Worm (Caenorhabditis elegans) whole organism, young adult: ENCODE results near the gene K06A9.3.

Experiments used
- B0336.3 ChIP-seq: fragments of 200-800 bp; sonication (Bioruptor generic); IDR thresholded peaks from 2 replicates; pipeline ENCODE4 v1.3.6; 2022; ENCODE audit warnings: missing genetic modification characterization, missing compliant biosample characterization
- C06A6.2 ChIP-seq: fragments of 200-800 bp; sonication (Bioruptor generic); conservative IDR thresholded peaks from 2 replicates; pipeline ENCODE4 v1.3.6; 2022; ENCODE audit warnings: missing genetic modification characterization, missing compliant biosample characterization
- C17E4.6 ChIP-seq: fragments of 200-800 bp; sonication (Bioruptor generic); IDR thresholded peaks from 2 replicates; pipeline ENCODE4 v1.3.6; 2022; ENCODE audit warnings: missing genetic modification reagents, missing genetic modification characterization, missing compliant biosample characterization
- F22D6.2 ChIP-seq: sonication (generic microtip); optimal IDR thresholded peaks from 2 replicates; lab custom pipeline; 2016; ENCODE audit warnings: mild to moderate bottlenecking, missing genetic modification characterization, missing compliant biosample characterization
- F23B12.7 ChIP-seq: sonication (generic microtip); optimal IDR thresholded peaks from 2 replicates; lab custom pipeline; 2017; ENCODE audit warnings: missing genetic modification characterization, mild to moderate bottlenecking, missing compliant biosample characterization, antibody characterized with exemption, moderate library complexity; ENCODE audit not compliant: insufficient read depth
- F33H1.4 ChIP-seq: fragments of 200-800 bp; sonication (Bioruptor generic); IDR thresholded peaks from 2 replicates; pipeline ENCODE4 v1.3.6; 2022; ENCODE audit warnings: missing genetic modification reagents, missing genetic modification characterization, missing compliant biosample characterization
- F49E8.2 ChIP-seq: sonication (generic microtip); optimal IDR thresholded peaks from 3 replicates; lab custom pipeline; 2017; ENCODE audit warnings: missing genetic modification characterization, mild to moderate bottlenecking, missing compliant biosample characterization, antibody characterized with exemption, moderate library complexity; ENCODE audit not compliant: insufficient read depth
- F52B5.7 ChIP-seq: sonication (generic microtip); optimal IDR thresholded peaks from 2 replicates; lab custom pipeline; 2016; ENCODE audit warnings: mild to moderate bottlenecking, missing genetic modification characterization, missing compliant biosample characterization
- K11D2.4 ChIP-seq: fragments of 200-800 bp; sonication (Bioruptor generic); IDR thresholded peaks from 2 replicates; pipeline ENCODE4 v1.3.6; 2022; ENCODE audit warnings: missing genetic modification reagents, missing genetic modification characterization, missing compliant biosample characterization
- Y53F4B.3 ChIP-seq: fragments of 200-800 bp; sonication (Bioruptor generic); IDR thresholded peaks from 2 replicates; pipeline ENCODE4 v1.3.6; 2022; ENCODE audit warnings: missing genetic modification reagents, missing genetic modification characterization, missing compliant biosample characterization
- Y56A3A.18 ChIP-seq: fragments of 200-800 bp; sonication (Bioruptor generic); IDR thresholded peaks from 2 replicates; pipeline ENCODE4 v1.3.6; 2022; ENCODE audit warnings: missing genetic modification reagents, missing genetic modification characterization, missing compliant biosample characterization
- Y79H2A.3 ChIP-seq: fragments of 200-800 bp; sonication (Bioruptor generic); conservative IDR thresholded peaks from 2 replicates; pipeline ENCODE4 v1.3.6; 2022; ENCODE audit warnings: missing genetic modification reagents, missing genetic modification characterization, missing compliant biosample characterization
- akir-1 ChIP-seq: fragments of 200-800 bp; sonication (Bioruptor generic); optimal IDR thresholded peaks from 2 replicates; lab custom pipeline; 2018; ENCODE audit warnings: mild to moderate bottlenecking, missing genetic modification characterization, moderate library complexity, missing compliant biosample characterization
- ama-1 ChIP-seq, 3 experiments: fragments of 150-350 bp in 1 of 3; sonication (generic microtip) in 2 of 3; optimal IDR thresholded peaks; 2 replicates each; lab custom pipeline; 2014 to 2018; ENCODE audit warnings: missing biosample characterization in 2 of 3, missing genetic modification characterization in 2 of 3, missing genetic modification reagents in 2 of 3
- aptf-3 ChIP-seq: fragments of 200-800 bp; sonication (Bioruptor generic); IDR thresholded peaks from 2 replicates; pipeline ENCODE4 v1.3.6; 2022; ENCODE audit warnings: missing genetic modification characterization, missing compliant biosample characterization
- athp-1 ChIP-seq: sonication (generic microtip); optimal IDR thresholded peaks from 2 replicates; lab custom pipeline; 2017; ENCODE audit warnings: mild to moderate bottlenecking, missing genetic modification characterization, missing compliant biosample characterization
- attf-6 ChIP-seq: fragments of 200-800 bp; sonication (Bioruptor generic); IDR thresholded peaks from 2 replicates; pipeline ENCODE4 v1.3.6; 2022; ENCODE audit warnings: missing genetic modification reagents, missing genetic modification characterization, missing compliant biosample characterization
- bed-1 ChIP-seq: fragments of 200-800 bp; sonication (Bioruptor generic); IDR thresholded peaks from 2 replicates; pipeline ENCODE4 v1.3.6; 2022; ENCODE audit warnings: missing genetic modification reagents, missing genetic modification characterization, missing compliant biosample characterization
- bed-2 ChIP-seq: fragments of 200-800 bp; sonication (Bioruptor generic); IDR thresholded peaks from 2 replicates; pipeline ENCODE4 v1.3.6; 2022; ENCODE audit warnings: missing genetic modification reagents, missing genetic modification characterization, missing compliant biosample characterization
- ceh-79 ChIP-seq: sonication (generic microtip); optimal IDR thresholded peaks from 2 replicates; lab custom pipeline; 2017; ENCODE audit warnings: mild to moderate bottlenecking, missing genetic modification characterization, missing compliant biosample characterization
- ceh-91 ChIP-seq: fragments of 200-800 bp; sonication (Bioruptor generic); IDR thresholded peaks from 2 replicates; pipeline ENCODE4 v1.3.6; 2022; ENCODE audit warnings: missing genetic modification reagents, missing genetic modification characterization, missing compliant biosample characterization
- dox-1 ChIP-seq: fragments of 200-800 bp; sonication (Bioruptor generic); IDR thresholded peaks from 2 replicates; pipeline ENCODE4 v1.3.6; 2022; ENCODE audit warnings: missing genetic modification reagents, missing genetic modification characterization, missing compliant biosample characterization
- dpl-1 ChIP-seq: fragments of 150-350 bp; optimal IDR thresholded peaks from 2 replicates; lab custom pipeline; 2014; ENCODE audit warnings: missing biosample characterization, missing genetic modification reagents, missing genetic modification characterization
- egrh-3 ChIP-seq: fragments of 200-800 bp; sonication (Bioruptor generic); IDR thresholded peaks from 2 replicates; pipeline ENCODE4 v1.3.6; 2022; ENCODE audit warnings: missing genetic modification reagents, missing genetic modification characterization, missing compliant biosample characterization
- ets-4 ChIP-seq: fragments of 200-800 bp; sonication (Bioruptor generic); optimal IDR thresholded peaks from 2 replicates; lab custom pipeline; 2018; ENCODE audit warnings: mild to moderate bottlenecking, missing genetic modification characterization, missing compliant biosample characterization
- gei-17 ChIP-seq: fragments of 200-800 bp; sonication (Bioruptor generic); optimal IDR thresholded peaks from 2 replicates; lab custom pipeline; 2018; ENCODE audit warnings: mild to moderate bottlenecking, missing genetic modification characterization, missing compliant biosample characterization
- hsf-1 ChIP-seq: fragments of 200-800 bp; sonication (Bioruptor generic); IDR thresholded peaks from 2 replicates; pipeline ENCODE4 v1.3.6; 2022; ENCODE audit warnings: missing genetic modification reagents, missing genetic modification characterization, missing compliant biosample characterization
- let-607 ChIP-seq, 2 experiments: fragments of 200-800 bp in 1 of 2; sonication (Bioruptor generic) in 1 of 2; sonication (generic microtip) in 1 of 2; optimal IDR thresholded peaks; 2 replicates each; lab custom pipeline; 2016 to 2018; ENCODE audit warnings: mild to moderate bottlenecking in 2 of 2, missing compliant biosample characterization in 2 of 2, missing genetic modification characterization in 2 of 2, moderate library complexity in 2 of 2, missing genotype in 1 of 2
- lin-26 ChIP-seq: fragments of 200-800 bp; sonication (Bioruptor generic); IDR thresholded peaks from 2 replicates; pipeline ENCODE4 v1.3.6; 2022; ENCODE audit warnings: missing genetic modification reagents, missing genetic modification characterization, missing compliant biosample characterization
- lin-54 ChIP-seq: fragments of 200-800 bp; sonication (Bioruptor generic); optimal IDR thresholded peaks from 2 replicates; lab custom pipeline; 2018; ENCODE audit warnings: mild to moderate bottlenecking, missing genetic modification characterization, missing compliant biosample characterization
- madf-10 ChIP-seq: sonication (generic microtip); optimal IDR thresholded peaks from 2 replicates; lab custom pipeline; 2016; ENCODE audit warnings: mild to moderate bottlenecking, missing genetic modification characterization, missing compliant biosample characterization
- madf-3 ChIP-seq: fragments of 200-800 bp; sonication (Bioruptor generic); IDR thresholded peaks from 2 replicates; pipeline ENCODE4 v1.3.6; 2022; ENCODE audit warnings: missing genetic modification reagents, missing genetic modification characterization, missing compliant biosample characterization
- mcd-1 ChIP-seq: fragments of 200-800 bp; sonication (Bioruptor generic); IDR thresholded peaks from 2 replicates; pipeline ENCODE4 v1.3.6; 2022; ENCODE audit warnings: missing genetic modification reagents, missing genetic modification characterization, missing compliant biosample characterization
- mxl-1 ChIP-seq: sonication (generic microtip); optimal IDR thresholded peaks from 2 replicates; lab custom pipeline; 2016; ENCODE audit warnings: missing genetic modification characterization, missing compliant biosample characterization
- nfya-1 ChIP-seq: sonication (generic microtip); optimal IDR thresholded peaks from 2 replicates; lab custom pipeline; 2017; ENCODE audit warnings: antibody characterized with exemption, missing compliant biosample characterization, missing genetic modification characterization, borderline replicate concordance; ENCODE audit not compliant: insufficient read depth
- nhr-179 ChIP-seq: sonication (generic microtip); optimal IDR thresholded peaks from 2 replicates; lab custom pipeline; 2016; ENCODE audit warnings: mild to moderate bottlenecking, missing genetic modification characterization, missing compliant biosample characterization
- snpc-1.1 ChIP-seq: sonication (generic microtip); optimal IDR thresholded peaks from 2 replicates; lab custom pipeline; 2017; ENCODE audit warnings: missing genetic modification characterization, mild to moderate bottlenecking, missing compliant biosample characterization, antibody characterized with exemption, moderate library complexity, missing genotype, missing genetic modification reagents; ENCODE audit not compliant: insufficient read depth
- snpc-4 ChIP-seq, 5 experiments: fragments of 150-350 bp in 1 of 5; sonication (generic microtip) in 4 of 5; optimal IDR thresholded peaks; 2 replicates each; lab custom pipeline; 2014 to 2018; ENCODE audit warnings: missing genetic modification characterization in 5 of 5, missing biosample characterization in 3 of 5, antibody characterized with exemption in 2 of 5, mild to moderate bottlenecking in 2 of 5, missing compliant biosample characterization in 2 of 5, missing genotype in 2 of 5, moderate library complexity in 2 of 5, missing genetic modification reagents in 1 of 5
- somi-1 ChIP-seq: fragments of 200-800 bp; sonication (Bioruptor generic); optimal IDR thresholded peaks from 2 replicates; lab custom pipeline; 2018; ENCODE audit warnings: mild to moderate bottlenecking, missing genetic modification characterization, missing compliant biosample characterization
- tbp1 ChIP-seq: fragments of 200-800 bp; sonication (Bioruptor generic); optimal IDR thresholded peaks from 2 replicates; lab custom pipeline; 2018; ENCODE audit warnings: mild to moderate bottlenecking, missing genetic modification characterization, missing compliant biosample characterization
- tbx-9 ChIP-seq: sonication (generic microtip); optimal IDR thresholded peaks from 2 replicates; lab custom pipeline; 2016; ENCODE audit warnings: borderline replicate concordance, missing genetic modification characterization, inconsistent platforms, missing compliant biosample characterization
- unc-62 ChIP-seq: fragments of 150-350 bp; optimal IDR thresholded peaks from 2 replicates; lab custom pipeline; 2014; ENCODE audit warnings: missing biosample characterization, missing genetic modification reagents, missing genetic modification characterization
- zfh-2 ChIP-seq: fragments of 200-800 bp; sonication (Bioruptor generic); conservative IDR thresholded peaks from 2 replicates; pipeline ENCODE4 v1.3.6; 2022; ENCODE audit warnings: missing genetic modification reagents, missing genetic modification characterization, missing compliant biosample characterization
- ztf-18 ChIP-seq: sonication (generic microtip); optimal IDR thresholded peaks from 2 replicates; lab custom pipeline; 2016; ENCODE audit warnings: missing genotype, mild to moderate bottlenecking, missing genetic modification characterization, missing compliant biosample characterization
- ztf-22 ChIP-seq: fragments of 200-800 bp; sonication (Bioruptor generic); optimal IDR thresholded peaks from 2 replicates; lab custom pipeline; 2018; ENCODE audit warnings: mild to moderate bottlenecking, missing genetic modification characterization, moderate library complexity, missing compliant biosample characterization
- ztf-25 ChIP-seq: fragments of 200-800 bp; sonication (Bioruptor generic); IDR thresholded peaks from 2 replicates; pipeline ENCODE4 v1.3.6; 2022; ENCODE audit warnings: missing genetic modification reagents, missing genetic modification characterization, missing compliant biosample characterization

K06A9.3 gene

DNA sequence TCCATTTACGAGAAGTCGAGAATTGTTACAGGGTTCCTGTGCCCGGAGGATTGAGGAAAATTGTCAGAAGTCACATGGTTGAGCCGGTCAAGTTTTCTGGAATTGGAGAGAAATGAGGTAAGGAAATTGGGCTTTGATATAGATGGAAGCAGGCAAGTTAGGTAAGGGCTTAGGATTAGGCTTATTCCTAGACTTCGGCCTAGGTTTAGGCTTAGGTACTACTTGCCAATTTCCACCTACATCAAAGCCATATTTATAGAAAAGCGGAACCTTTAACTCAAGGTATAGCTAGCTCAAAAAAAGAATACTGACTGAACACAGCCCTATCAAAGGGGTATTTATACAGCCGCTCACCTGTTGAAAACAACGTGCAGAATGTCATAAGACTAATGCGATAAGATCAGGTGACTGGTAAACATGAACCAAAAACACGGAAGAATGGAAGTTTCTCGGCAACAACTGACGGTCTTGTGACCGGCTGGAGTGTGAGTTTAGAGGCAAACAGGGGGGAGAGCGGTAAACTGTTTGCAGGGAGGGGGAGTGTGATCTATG, 30.6 kb downstream of the K06A9.3 start (continued):
- peak; percentile 93 for TF ChIP-seq hsf-1 (GFP tag; lab: Robert Waterston, UW)
- no peak for TF ChIP-seq nhr-179 (tag; lab: Kevin White, UChicago)
- TF ChIP-seq nfya-1 (tag; lab: Kevin White, UChicago), result no peak
- TF ChIP-seq F22D6.2 (tag; lab: Kevin White, UChicago), result peak; percentile 68
- TF ChIP-seq lin-54, result peak; percentile 50
- peak; percentile 54 for TF ChIP-seq ztf-22 (GFP tag; lab: Kevin White, UChicago)
- 0 out of 2 replicates have a peak, but pooled peaks have one; percentile 16 for TF ChIP-seq zfh-2 (GFP tag; lab: Robert Waterston, UW)
- TF ChIP-seq bed-2 (GFP tag; lab: Robert Waterston, UW), result no peak
- TF ChIP-seq tbx-9, result no peak
- no peak for TF ChIP-seq ets-4 (GFP tag; lab: Kevin White, UChicago)
- no peak for TF ChIP-seq bed-1
- TF ChIP-seq C06A6.2, result no peak; the same call in none of the 2 replicates
- no peak for TF ChIP-seq dox-1 (GFP tag; lab: Robert Waterston, UW)
- TF ChIP-seq ama-1 (optimal IDR thresholded peaks at IDR 0.05; lab: Kevin White, UChicago), result peak; percentile 99
- TF ChIP-seq ama-1 (GFP tag; optimal IDR thresholded peaks at IDR 0.05; lab: Kevin White, UChicago), result no peak
- TF ChIP-seq akir-1 (GFP tag; lab: Kevin White, UChicago), result no peak
- no peak for TF ChIP-seq athp-1 (tag; lab: Kevin White, UChicago)
- no peak for TF ChIP-seq Y56A3A.18 (GFP tag; lab: Robert Waterston, UW)
- TF ChIP-seq egrh-3, result peak; percentile 60
- TF ChIP-seq mxl-1, result no peak
- TF ChIP-seq aptf-3, result 0 out of 2 replicates have a peak, but pooled peaks have one; percentile 43
- TF ChIP-seq lin-26 (GFP tag; lab: Robert Waterston, UW), result 0 out of 2 replicates have a peak, but pooled peaks have one; percentile 63
- peak; percentile 79 for TF ChIP-seq K11D2.4 (GFP tag; lab: Robert Waterston, UW)
- TF ChIP-seq gei-17 (GFP tag; lab: Kevin White, UChicago), result peak; percentile 80
- no peak for TF ChIP-seq madf-3 (GFP tag; lab: Robert Waterston, UW)
- peak; percentile 50 for TF ChIP-seq tbp1 (GFP tag; lab: Kevin White, UChicago)
- peak; percentile 89 for TF ChIP-seq somi-1 (GFP tag; lab: Kevin White, UChicago)
- TF ChIP-seq F33H1.4 (GFP tag; lab: Robert Waterston, UW), result no peak
- no peak for TF ChIP-seq snpc-4 (GFP tag; optimal IDR thresholded peaks at IDR 0.05; lab: Kevin White, UChicago)
- peak in 1 of 4 experiments; percentile 16 for TF ChIP-seq snpc-4 (tag; optimal IDR thresholded peaks at IDR 0.05; lab: Kevin White, UChicago)
- no peak for TF ChIP-seq attf-6 (GFP tag; lab: Robert Waterston, UW)
- TF ChIP-seq F23B12.7 (tag; lab: Kevin White, UChicago), result peak; percentile 56
- peak; percentile 5; the same call in 1 of the 2 replicates for TF ChIP-seq mcd-1 (GFP tag; lab: Robert Waterston, UW)
- no peak for TF ChIP-seq madf-10
- TF ChIP-seq dpl-1, result no peak
- TF ChIP-seq B0336.3 (GFP tag; lab: Robert Waterston, UW), result peak; percentile 16; the same call in 1 of the 2 replicates
- TF ChIP-seq F52B5.7 (tag; lab: Kevin White, UChicago), result no peak
- TF ChIP-seq ztf-25 (GFP tag; lab: Robert Waterston, UW), result no peak
- TF ChIP-seq let-607 (tag; optimal IDR thresholded peaks at IDR 0.05; lab: Kevin White, UChicago), result peak; percentile 8 to 39
- no peak for TF ChIP-seq ceh-79 (tag; lab: Kevin White, UChicago)
- TF ChIP-seq snpc-1.1 (tag; lab: Kevin White, UChicago), result no peak
- TF ChIP-seq unc-62 (GFP tag; lab: Kevin White, UChicago), result peak; percentile 81
- TF ChIP-seq F49E8.2, result no peak
- no peak for TF ChIP-seq ceh-91
- TF ChIP-seq ztf-18 (tag; lab: Kevin White, UChicago), result peak; percentile 4
- no peak for TF ChIP-seq C17E4.6 (GFP tag; lab: Robert Waterston, UW)
- TF ChIP-seq Y79H2A.3 (GFP tag; lab: Robert Waterston, UW), result no peak
- TF ChIP-seq Y53F4B.3, result no peak
